Worm (Caenorhabditis elegans): ENCODE data around the gene drd-50.

The drd-50 gene

ce11 chrIV:4084109-4084508 is 33.4 kb upstream of the drd-50 start, which contains the start of gene C35B1.5 (continued):
- TF ChIP-seq madf-10 (tag; optimal IDR thresholded peaks at IDR 0.05) = no peak
- no peak for TF ChIP-seq C17E4.6 (GFP tag; IDR thresholded peaks at IDR 0.05)

DNA sequence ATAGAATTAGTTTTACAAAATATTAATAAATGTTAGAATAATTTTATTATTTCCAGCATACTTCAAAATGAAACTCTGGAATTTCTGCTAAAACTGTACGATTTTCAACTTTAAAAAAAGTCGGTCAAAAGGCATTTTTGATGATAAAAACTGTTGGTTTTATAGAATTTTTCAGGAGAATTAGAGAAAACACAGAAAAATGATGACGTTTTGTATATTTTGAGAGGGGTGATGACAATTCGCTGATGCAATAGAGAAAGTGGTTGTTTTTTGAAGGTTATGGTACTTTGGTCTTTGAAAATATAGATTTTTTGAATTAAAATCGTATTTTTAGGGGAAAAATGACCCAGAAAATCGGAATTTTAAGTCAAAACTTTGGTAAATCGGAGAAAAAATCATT is 32.5 kb upstream of the drd-50 start:
- TF ChIP-seq nhr-80 (tag; optimal IDR thresholded peaks at IDR 0.05) (peak; percentile 38), cebp-1 (GFP tag; IDR thresholded peaks at IDR 0.05) (no peak), cebp-1 (tag; optimal IDR thresholded peaks at IDR 0.05) (peak; percentile 10), ccch-3 (GFP tag; optimal IDR thresholded peaks at IDR 0.05) (no peak), F23B12.7 (tag; optimal IDR thresholded peaks at IDR 0.05; ENCODE audit: insufficient read depth) (peak; percentile 60)

DNA sequence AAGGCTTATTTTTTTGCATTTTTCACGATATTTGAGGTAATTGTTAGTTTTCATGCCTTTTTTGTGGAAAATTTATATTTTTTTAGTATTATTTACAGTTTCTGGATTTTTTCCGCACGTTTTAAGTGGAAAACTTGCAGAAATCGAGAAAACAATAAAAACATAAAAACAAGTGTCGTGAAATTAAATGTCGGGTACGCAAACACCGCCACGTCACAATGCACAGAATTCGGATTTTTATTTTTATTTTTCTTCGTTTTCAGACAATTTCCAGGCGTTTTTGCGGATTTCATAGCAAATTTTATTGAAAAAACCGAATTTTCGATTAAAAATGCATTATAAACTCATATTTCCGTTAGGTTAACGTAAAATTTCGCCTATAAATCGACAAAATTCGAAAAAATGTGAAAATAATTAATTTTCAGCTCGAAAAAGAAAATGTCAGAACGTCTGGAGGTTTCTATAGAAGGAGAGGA is 31.7 kb upstream of the drd-50 start, which contains the start of gene C35B1.2:
Gene C35B1.2, plus strand, starts transcription at position 426 of the 476 bp plus-strand sequence.
- no peak for TF ChIP-seq hsf-1 (GFP tag; IDR thresholded peaks at IDR 0.05)
- no peak for TF ChIP-seq cebp-2 (GFP tag; IDR thresholded peaks at IDR 0.05)
- no peak for TF ChIP-seq ceh-79 (tag; optimal IDR thresholded peaks at IDR 0.05)
- peak; percentile 1 for TF ChIP-seq F23B12.7 (tag; optimal IDR thresholded peaks at IDR 0.05; ENCODE audit: insufficient read depth)
- peak; percentile 5 for TF ChIP-seq lsl-1 (GFP tag; optimal IDR thresholded peaks at IDR 0.05)
- TF ChIP-seq efl-1 (GFP tag; optimal IDR thresholded peaks at IDR 0.05) = peak; percentile 21
- no peak for TF ChIP-seq ztf-3 (GFP tag; optimal IDR thresholded peaks at IDR 0.05)
- TF ChIP-seq snpc-4 (GFP tag; optimal IDR thresholded peaks at IDR 0.05) = no peak
- TF ChIP-seq snpc-4 (tag; optimal IDR thresholded peaks at IDR 0.05) = peak in 1 of 4 experiments; percentile 9
- TF ChIP-seq lag-1 (GFP tag; IDR thresholded peaks at IDR 0.05) = no peak
- TF ChIP-seq athp-1 (tag; optimal IDR thresholded peaks at IDR 0.05) = peak; percentile 93
- 0 out of 2 replicates have a peak, but pooled peaks have one; percentile 13 for TF ChIP-seq F33H1.4 (GFP tag; IDR thresholded peaks at IDR 0.05)
- TF ChIP-seq mcd-1 (GFP tag; IDR thresholded peaks at IDR 0.05) = 0 out of 2 replicates have a peak, but pooled peaks have one; percentile 9

ce11 chrIV:4093087-4093486 is 24.4 kb upstream of the drd-50 start:
- no peak for TF ChIP-seq egl-44 (GFP tag; IDR thresholded peaks at IDR 0.05)
- no peak for TF ChIP-seq madf-6 (GFP tag; IDR thresholded peaks at IDR 0.05)
- TF ChIP-seq let-607 (tag; optimal IDR thresholded peaks at IDR 0.05) = peak; percentile 6 to 56
- peak; percentile 54; the same call in 1 of the 2 replicates for TF ChIP-seq B0336.3 (GFP tag; IDR thresholded peaks at IDR 0.05)
- no peak for TF ChIP-seq akir-1 (GFP tag; optimal IDR thresholded peaks at IDR 0.05)
- TF ChIP-seq athp-1 (tag; optimal IDR thresholded peaks at IDR 0.05) = no peak
- TF ChIP-seq lag-1 (GFP tag; IDR thresholded peaks at IDR 0.05) = no peak
- TF ChIP-seq fkh-3 (tag; optimal IDR thresholded peaks at IDR 0.05) = no peak
- TF ChIP-seq nhr-179 (tag; optimal IDR thresholded peaks at IDR 0.05) = no peak
- peak; percentile 3 for TF ChIP-seq nhr-90 (tag; optimal IDR thresholded peaks at IDR 0.05)
- no peak for TF ChIP-seq F52B5.7 (tag; optimal IDR thresholded peaks at IDR 0.05)
- TF ChIP-seq madf-3 (GFP tag; IDR thresholded peaks at IDR 0.05) = no peak
- no peak for TF ChIP-seq nfya-2 (GFP tag; IDR thresholded peaks at IDR 0.05)
- no peak for TF ChIP-seq repo-1 (tag; optimal IDR thresholded peaks at IDR 0.05)
- TF ChIP-seq let-526 (GFP tag; IDR thresholded peaks at IDR 0.05) = no peak
- TF ChIP-seq ama-1 (optimal IDR thresholded peaks at IDR 0.05) = no peak
- TF ChIP-seq ama-1 (GFP tag; optimal IDR thresholded peaks at IDR 0.05) = no peak
- peak; percentile 41 for TF ChIP-seq ceh-27 (GFP tag; optimal IDR thresholded peaks at IDR 0.05)
- no peak for TF ChIP-seq ztf-22 (GFP tag; optimal IDR thresholded peaks at IDR 0.05)
- TF ChIP-seq C06A6.2 (GFP tag; conservative IDR thresholded peaks at IDR 0.05) = peak; percentile 42; the same call in 1 of the 2 replicates
- no peak for TF ChIP-seq sea-2 (GFP tag; IDR thresholded peaks at IDR 0.05)
- no peak for TF ChIP-seq hrde-1 (tag; optimal IDR thresholded peaks at IDR 0.05; ENCODE audit: borderline replicate concordance)
- peak; percentile 56 for TF ChIP-seq mcd-1 (GFP tag; IDR thresholded peaks at IDR 0.05)
- no peak for TF ChIP-seq attf-3 (GFP tag; conservative IDR thresholded peaks at IDR 0.05)
- no peak for TF ChIP-seq ztf-28 (GFP tag; IDR thresholded peaks at IDR 0.05)
- no peak for TF ChIP-seq him-1 (tag; optimal IDR thresholded peaks at IDR 0.05)
- TF ChIP-seq tbx-9 (tag; optimal IDR thresholded peaks at IDR 0.05; ENCODE audit: borderline replicate concordance) = no peak
- TF ChIP-seq nhr-120 (GFP tag; IDR thresholded peaks at IDR 0.05) = no peak
- no peak for TF ChIP-seq F10E7.11 (tag; optimal IDR thresholded peaks at IDR 0.05)
